Fruit fly (Drosophila melanogaster) whole organism, embryonic: ENCODE results near the gene CG43355.

Experiments used
- Abd-B ChIP-seq: fragments of 200-800 bp; sonication (Bioruptor generic); optimal IDR thresholded peaks from 2 replicates; lab custom pipeline; 2018; ENCODE audit warnings: missing biosample characterization, mild to moderate bottlenecking, missing genetic modification characterization, moderate library complexity
- Blimp-1 ChIP-seq: fragments of 200-800 bp; sonication (Bioruptor generic); optimal IDR thresholded peaks from 3 replicates; lab custom pipeline; 2018; ENCODE audit warnings: missing biosample characterization, missing genetic modification characterization, mild to moderate bottlenecking, moderate library complexity, missing genetic modification reagents
- Bteb2 ChIP-seq: fragments of 200-800 bp; sonication (Bioruptor generic); optimal IDR thresholded peaks from 2 replicates; lab custom pipeline; 2016; ENCODE audit warnings: missing biosample characterization, missing genetic modification characterization
- CG11085 ChIP-seq: fragments of 200-800 bp; sonication (Bioruptor generic); IDR thresholded peaks from 2 replicates; pipeline ENCODE4 v1.3.6; 2022; ENCODE audit warnings: missing biosample characterization, missing genetic modification characterization
- CG11696 ChIP-seq: fragments of 200-800 bp; sonication (Bioruptor generic); IDR thresholded peaks from 2 replicates; pipeline ENCODE4 v1.3.6; 2022; ENCODE audit warnings: missing biosample characterization, missing genetic modification characterization
- CG12071 ChIP-seq: fragments of 200-800 bp; sonication (Bioruptor generic); optimal IDR thresholded peaks from 3 replicates; lab custom pipeline; 2018; ENCODE audit warnings: missing biosample characterization, mild to moderate bottlenecking, missing genetic modification characterization
- CG12391 ChIP-seq: fragments of 200-800 bp; sonication (Bioruptor generic); optimal IDR thresholded peaks from 3 replicates; lab custom pipeline; 2018; ENCODE audit warnings: missing biosample characterization, mild to moderate bottlenecking, missing genetic modification characterization, moderate library complexity
- CG13894 ChIP-seq: fragments of 200-800 bp; sonication (Bioruptor generic); optimal IDR thresholded peaks from 3 replicates; lab custom pipeline; 2018; ENCODE audit warnings: missing biosample characterization, mild to moderate bottlenecking, missing genetic modification characterization, moderate library complexity
- CG14050 ChIP-seq: fragments of 200-800 bp; sonication (Bioruptor generic); IDR thresholded peaks from 3 replicates; pipeline ENCODE4 v1.3.6; 2022; ENCODE audit warnings: missing biosample characterization, missing genetic modification characterization
- CG1529 ChIP-seq: fragments of 200-800 bp; sonication (Bioruptor generic); optimal IDR thresholded peaks from 3 replicates; lab custom pipeline; 2018; ENCODE audit warnings: missing biosample characterization, missing genetic modification characterization
- CG16815 ChIP-seq: fragments of 200-800 bp; sonication (Bioruptor generic); optimal IDR thresholded peaks from 3 replicates; lab custom pipeline; 2017; ENCODE audit warnings: missing biosample characterization, mild to moderate bottlenecking, missing genetic modification characterization
- CG2199 ChIP-seq: fragments of 200-800 bp; sonication (Bioruptor generic); IDR thresholded peaks from 3 replicates; pipeline ENCODE4 v1.3.6; 2022; ENCODE audit warnings: missing biosample characterization, missing genetic modification characterization
- CG2202 ChIP-seq: fragments of 200-800 bp; sonication (Bioruptor generic); optimal IDR thresholded peaks from 2 replicates; lab custom pipeline; 2018; ENCODE audit warnings: missing biosample characterization, mild to moderate bottlenecking, missing genetic modification characterization
- CG2875 ChIP-seq: fragments of 200-800 bp; sonication (Bioruptor generic); optimal IDR thresholded peaks from 2 replicates; lab custom pipeline; 2017; ENCODE audit warnings: missing biosample characterization, mild to moderate bottlenecking, missing genetic modification characterization, missing genetic modification reagents
- CG31224 ChIP-seq: fragments of 200-800 bp; sonication (Bioruptor generic); IDR thresholded peaks from 2 replicates; pipeline ENCODE4 v1.3.6; 2022; ENCODE audit warnings: missing biosample characterization, missing genetic modification characterization
- CG3407 ChIP-seq: fragments of 200-800 bp; sonication (Bioruptor generic); optimal IDR thresholded peaks from 2 replicates; lab custom pipeline; 2018; ENCODE audit warnings: missing biosample characterization, mild to moderate bottlenecking, missing genetic modification characterization
- CG6683 ChIP-seq: fragments of 200-800 bp; sonication (Bioruptor generic); optimal IDR thresholded peaks from 2 replicates; lab custom pipeline; 2017; ENCODE audit warnings: missing biosample characterization, mild to moderate bottlenecking, missing genetic modification characterization, missing genetic modification reagents
- CG8089 ChIP-seq: fragments of 200-800 bp; sonication (Bioruptor generic); optimal IDR thresholded peaks from 3 replicates; lab custom pipeline; 2016; ENCODE audit warnings: missing biosample characterization, missing genetic modification characterization
- CG9727 ChIP-seq: fragments of 200-800 bp; sonication (Bioruptor generic); optimal IDR thresholded peaks from 3 replicates; lab custom pipeline; 2017; ENCODE audit warnings: missing biosample characterization, mild to moderate bottlenecking, missing genetic modification characterization
- CG9932 ChIP-seq: fragments of 200-800 bp; sonication (Bioruptor generic); IDR thresholded peaks from 2 replicates; pipeline ENCODE4 v1.3.6; 2022; ENCODE audit warnings: missing biosample characterization, missing genetic modification characterization
- D ChIP-seq, 2 experiments: fragments of 200-800 bp in 1 of 2; fragments of >200 bp in 1 of 2; sonication (Bioruptor generic) in 1 of 2; optimal IDR thresholded peaks; 2 replicates in 1 of 2; 3 replicates in 1 of 2; lab custom pipeline; 2017; ENCODE audit warnings: mild to moderate bottlenecking in 1 of 2, missing biosample characterization in 1 of 2, missing genetic modification characterization in 1 of 2, missing genetic modification reagents in 1 of 2
- H15 ChIP-seq: fragments of 200-800 bp; sonication (Bioruptor generic); IDR thresholded peaks from 3 replicates; pipeline ENCODE4 v1.3.6; 2022; ENCODE audit warnings: missing biosample characterization, missing genetic modification characterization
- Hr51 ChIP-seq, 2 experiments: fragments of 200-800 bp; sonication (Bioruptor generic); optimal IDR thresholded peaks; 2 replicates in 1 of 2; 3 replicates in 1 of 2; lab custom pipeline; 2016 to 2018; ENCODE audit warnings: missing biosample characterization in 2 of 2, missing genetic modification characterization in 2 of 2, mild to moderate bottlenecking in 1 of 2, moderate library complexity in 1 of 2
- Mad ChIP-seq: fragments of 200-800 bp; sonication (Bioruptor generic); optimal IDR thresholded peaks from 2 replicates; lab custom pipeline; 2016; ENCODE audit warnings: missing biosample characterization, missing genetic modification characterization
- Meics ChIP-seq: fragments of 200-800 bp; sonication (Bioruptor generic); optimal IDR thresholded peaks from 2 replicates; lab custom pipeline; 2017; ENCODE audit warnings: missing biosample characterization, mild to moderate bottlenecking, missing genetic modification characterization
- Rx ChIP-seq: fragments of 200-800 bp; sonication (Bioruptor generic); IDR thresholded peaks from 2 replicates; pipeline ENCODE4 v1.3.6; 2022; ENCODE audit warnings: missing biosample characterization, missing genetic modification characterization
- Spps ChIP-seq: fragments of 200-800 bp; sonication (Bioruptor generic); optimal IDR thresholded peaks from 2 replicates; lab custom pipeline; 2018; ENCODE audit warnings: missing biosample characterization, mild to moderate bottlenecking, missing genetic modification characterization
- ara ChIP-seq: fragments of 200-800 bp; sonication (Bioruptor generic); IDR thresholded peaks from 2 replicates; pipeline ENCODE4 v1.3.6; 2022; ENCODE audit warnings: missing biosample characterization, missing genetic modification characterization
- bab2 ChIP-seq: fragments of 200-800 bp; sonication (Bioruptor generic); optimal IDR thresholded peaks from 2 replicates; lab custom pipeline; 2016; ENCODE audit warnings: missing biosample characterization, missing genetic modification characterization
- chinmo ChIP-seq: fragments of 200-800 bp; sonication (Bioruptor generic); IDR thresholded peaks from 4 replicates; pipeline ENCODE4 v1.3.6; 2022; ENCODE audit warnings: missing biosample characterization, missing genetic modification characterization; ENCODE audit not compliant: partially characterized antibody
- chn ChIP-seq: fragments of 200-800 bp; sonication (Bioruptor generic); optimal IDR thresholded peaks from 2 replicates; lab custom pipeline; 2016; ENCODE audit warnings: missing biosample characterization, missing genetic modification characterization
- dm ChIP-seq: fragments of 200-800 bp; sonication (Bioruptor generic); optimal IDR thresholded peaks from 3 replicates; lab custom pipeline; 2016; ENCODE audit warnings: missing biosample characterization, missing genetic modification characterization
- dmrt11E ChIP-seq: fragments of 200-800 bp; sonication (Bioruptor generic); optimal IDR thresholded peaks from 3 replicates; lab custom pipeline; 2018; ENCODE audit warnings: missing biosample characterization, mild to moderate bottlenecking, missing genetic modification characterization, moderate library complexity
- en ChIP-seq: fragments of 200-800 bp; sonication (Bioruptor generic); optimal IDR thresholded peaks from 2 replicates; lab custom pipeline; 2016; ENCODE audit warnings: missing biosample characterization, missing genetic modification characterization
- esg ChIP-seq: fragments of 200-800 bp; sonication (Bioruptor generic); conservative IDR thresholded peaks from 2 replicates; pipeline ENCODE4 v1.3.6; 2022; ENCODE audit warnings: missing biosample characterization, missing genetic modification characterization
- eve ChIP-seq, 2 experiments: fragments of >200 bp; optimal IDR thresholded peaks; 2 replicates each; lab custom pipeline; 2017; ENCODE audit warnings: missing biosample characterization in 2 of 2, missing genetic modification characterization in 2 of 2
- fd96Cb ChIP-seq: fragments of 200-800 bp; sonication (Bioruptor generic); optimal IDR thresholded peaks from 2 replicates; lab custom pipeline; 2018; ENCODE audit warnings: missing biosample characterization, mild to moderate bottlenecking, missing genetic modification characterization, moderate library complexity
- ftz-f1 ChIP-seq: fragments of 200-800 bp; sonication (Bioruptor generic); optimal IDR thresholded peaks from 2 replicates; lab custom pipeline; 2016; ENCODE audit warnings: missing biosample characterization, missing genetic modification characterization
- ind ChIP-seq: fragments of 200-800 bp; sonication (Bioruptor generic); optimal IDR thresholded peaks from 3 replicates; lab custom pipeline; 2016; ENCODE audit warnings: missing biosample characterization, missing genetic modification characterization
- jigr1 ChIP-seq: fragments of 200-800 bp; sonication (Bioruptor generic); IDR thresholded peaks from 3 replicates; pipeline ENCODE4 v1.3.6; 2022; ENCODE audit warnings: missing biosample characterization, missing genetic modification characterization
- nmo ChIP-seq: fragments of 200-800 bp; sonication (Bioruptor generic); optimal IDR thresholded peaks from 2 replicates; lab custom pipeline; 2018; ENCODE audit warnings: missing biosample characterization, mild to moderate bottlenecking, missing genetic modification characterization, moderate library complexity
- sens ChIP-seq: fragments of 200-800 bp; sonication (Bioruptor generic); peaks from one replicate; lab custom pipeline; 2016; ENCODE audit warnings: missing biosample characterization, missing genetic modification characterization
- sens-2 ChIP-seq: fragments of 200-800 bp; sonication (Bioruptor generic); IDR thresholded peaks from 2 replicates; pipeline ENCODE4 v1.3.6; 2022; ENCODE audit warnings: missing biosample characterization, missing genetic modification characterization
- slp2 ChIP-seq: fragments of 200-800 bp; sonication (Bioruptor generic); optimal IDR thresholded peaks from 2 replicates; lab custom pipeline; 2016; ENCODE audit warnings: missing biosample characterization, missing genetic modification characterization
- sqz ChIP-seq: fragments of 200-800 bp; sonication (Bioruptor generic); optimal IDR thresholded peaks from 3 replicates; lab custom pipeline; 2018; ENCODE audit warnings: missing biosample characterization, mild to moderate bottlenecking, missing genetic modification characterization
- stwl ChIP-seq: fragments of 200-800 bp; sonication (Bioruptor generic); optimal IDR thresholded peaks from 3 replicates; lab custom pipeline; 2018; ENCODE audit warnings: missing biosample characterization, mild to moderate bottlenecking, missing genetic modification characterization, moderate library complexity
- tap ChIP-seq: fragments of 200-800 bp; optimal IDR thresholded peaks from 3 replicates; lab custom pipeline; 2019; ENCODE audit warnings: missing biosample characterization, mild to moderate bottlenecking, missing genetic modification characterization, moderate library complexity
- toy ChIP-seq: fragments of 200-800 bp; sonication (Bioruptor generic); IDR thresholded peaks from 2 replicates; pipeline ENCODE4 v1.3.6; 2022; ENCODE audit warnings: missing biosample characterization, missing genetic modification characterization
- trem ChIP-seq: fragments of 200-800 bp; optimal IDR thresholded peaks from 3 replicates; lab custom pipeline; 2019; ENCODE audit warnings: missing biosample characterization, mild to moderate bottlenecking, missing genetic modification characterization, moderate library complexity
- tx ChIP-seq: fragments of 200-800 bp; sonication (Bioruptor generic); optimal IDR thresholded peaks from 2 replicates; lab custom pipeline; 2016; ENCODE audit warnings: missing biosample characterization, missing genetic modification characterization
- wdn ChIP-seq: fragments of 200-800 bp; sonication (Bioruptor generic); IDR thresholded peaks from 2 replicates; pipeline ENCODE4 v1.3.6; 2022; ENCODE audit warnings: missing biosample characterization, missing genetic modification characterization

The CG43355 gene

dm6 chr2L:11471979-11472514, 12.5 kb upstream of the CG43355 start (continued):
- no peak for TF ChIP-seq Meics (GFP tag; lab: Kevin White, UChicago)
- no peak for TF ChIP-seq bab2 (GFP tag; lab: Kevin White, UChicago)
- TF ChIP-seq CG9932 (GFP tag; lab: Robert Waterston, UW): no peak
- TF ChIP-seq ara (GFP tag; lab: Robert Waterston, UW): peak; percentile 61; the same call in 1 of the 2 replicates
- TF ChIP-seq Mad: no peak
- TF ChIP-seq Rx (GFP tag; lab: Robert Waterston, UW): no peak
- no peak for TF ChIP-seq CG6683 (GFP tag; lab: Kevin White, UChicago)
- TF ChIP-seq en (GFP tag; lab: Kevin White, UChicago): no peak
- peak; percentile 28 for TF ChIP-seq tap (tag; lab: Kevin White, UChicago)
- no peak for TF ChIP-seq esg (GFP tag; lab: Robert Waterston, UW)
- TF ChIP-seq toy: no peak
- no peak for TF ChIP-seq CG13894 (tag; lab: Kevin White, UChicago)
- TF ChIP-seq eve (GFP tag; optimal IDR thresholded peaks at IDR 0.05; lab: Kevin White, UChicago): peak in 1 of 2 experiments; percentile 22
- no peak for TF ChIP-seq H15 (GFP tag; lab: Robert Waterston, UW)
- TF ChIP-seq chn (GFP tag; lab: Kevin White, UChicago): no peak
- no peak for TF ChIP-seq jigr1
- no peak for TF ChIP-seq ftz-f1 (GFP tag; lab: Kevin White, UChicago)
- no peak for TF ChIP-seq Bteb2 (GFP tag; lab: Kevin White, UChicago)
- peak; percentile 70 for TF ChIP-seq sens (GFP tag; lab: Kevin White, UChicago)
- no peak for TF ChIP-seq CG2199 (GFP tag; lab: Robert Waterston, UW)
- TF ChIP-seq Abd-B (GFP tag; lab: Kevin White, UChicago): peak; percentile 18
- no peak for TF ChIP-seq chinmo (GFP tag; lab: Robert Waterston, UW)
- no peak for TF ChIP-seq CG3407
- TF ChIP-seq CG12071 (GFP tag; lab: Kevin White, UChicago): no peak
- TF ChIP-seq ind (GFP tag; lab: Kevin White, UChicago): no peak
- no peak for TF ChIP-seq sqz
- no peak for TF ChIP-seq CG31224 (GFP tag; lab: Robert Waterston, UW)
- peak; percentile 49 for TF ChIP-seq CG9727
- TF ChIP-seq trem (tag; lab: Kevin White, UChicago): no peak
- TF ChIP-seq CG12391 (tag; lab: Kevin White, UChicago): peak; percentile 7
- peak; percentile 41 for TF ChIP-seq Blimp-1
- TF ChIP-seq CG8089 (GFP tag; lab: Kevin White, UChicago): no peak
- TF ChIP-seq D (optimal IDR thresholded peaks at IDR 0.05; lab: Kevin White, UChicago): no peak
- no peak for TF ChIP-seq D (GFP tag; optimal IDR thresholded peaks at IDR 0.05; lab: Kevin White, UChicago)
- TF ChIP-seq CG11696 (GFP tag; lab: Robert Waterston, UW): no peak
- no peak for TF ChIP-seq CG16815 (GFP tag; lab: Kevin White, UChicago)
- no peak for TF ChIP-seq sens-2 (GFP tag; lab: Robert Waterston, UW)
- TF ChIP-seq CG2875 (GFP tag; lab: Kevin White, UChicago): no peak
- peak; percentile 35 for TF ChIP-seq fd96Cb (tag; lab: Kevin White, UChicago)
- TF ChIP-seq stwl (tag; lab: Kevin White, UChicago): no peak
- no peak for TF ChIP-seq tx (GFP tag; lab: Kevin White, UChicago)
- TF ChIP-seq slp2 (GFP tag; lab: Kevin White, UChicago): no peak
- TF ChIP-seq CG1529 (GFP tag; lab: Kevin White, UChicago): no peak
- TF ChIP-seq CG14050: no peak
- no peak for TF ChIP-seq Spps (tag; lab: Kevin White, UChicago)
- peak; percentile 39 for TF ChIP-seq nmo (GFP tag; lab: Kevin White, UChicago)
- peak; percentile 57 for TF ChIP-seq dmrt11E
- TF ChIP-seq CG11085: no peak
- TF ChIP-seq dm (GFP tag; lab: Kevin White, UChicago): no peak
- no peak for TF ChIP-seq CG2202 (tag; lab: Kevin White, UChicago)
- no peak for TF ChIP-seq wdn (GFP tag; lab: Robert Waterston, UW)
- no peak for TF ChIP-seq Hr51 (GFP tag; optimal IDR thresholded peaks at IDR 0.05; lab: Kevin White, UChicago)
